Fruit fly (Drosophila melanogaster) whole organism, embryonic: Measurements from ENCODE around the gene org-1.

Experiments
- CG11093 ChIP-seq: fragments of 200-800 bp; sonication (Bioruptor generic); IDR thresholded peaks from 3 replicates; pipeline ENCODE4 v1.3.6; 2022; ENCODE audit warnings: missing biosample characterization, missing genetic modification characterization
- CG11695 ChIP-seq: fragments of 200-800 bp; sonication (Bioruptor generic); IDR thresholded peaks from 3 replicates; pipeline ENCODE4 v1.3.6; 2022; ENCODE audit warnings: missing biosample characterization, missing genetic modification characterization
- CG12155 ChIP-seq: fragments of 200-800 bp; sonication (Bioruptor generic); optimal IDR thresholded peaks from 3 replicates; lab custom pipeline; 2016; ENCODE audit warnings: missing biosample characterization, missing genetic modification characterization
- CG12299 ChIP-seq: fragments of 200-800 bp; sonication (Bioruptor generic); optimal IDR thresholded peaks from 2 replicates; lab custom pipeline; 2018; ENCODE audit warnings: missing biosample characterization, mild to moderate bottlenecking, missing genetic modification characterization
- CG12391 ChIP-seq: fragments of 200-800 bp; sonication (Bioruptor generic); optimal IDR thresholded peaks from 3 replicates; lab custom pipeline; 2018; ENCODE audit warnings: missing biosample characterization, mild to moderate bottlenecking, missing genetic modification characterization, moderate library complexity
- CG15696 ChIP-seq: fragments of 200-800 bp; sonication (Bioruptor generic); optimal IDR thresholded peaks from 2 replicates; lab custom pipeline; 2019; ENCODE audit warnings: missing biosample characterization, mild to moderate bottlenecking, missing genetic modification characterization, moderate library complexity
- CG17328 ChIP-seq: fragments of 200-800 bp; sonication (Bioruptor generic); IDR thresholded peaks from 2 replicates; pipeline ENCODE4 v1.3.6; 2022; ENCODE audit warnings: missing biosample characterization, missing genetic modification characterization
- CG17912 ChIP-seq: fragments of 200-800 bp; sonication (Bioruptor generic); optimal IDR thresholded peaks from 2 replicates; lab custom pipeline; 2018; ENCODE audit warnings: missing biosample characterization, mild to moderate bottlenecking, missing genetic modification characterization
- CG18599 ChIP-seq: fragments of 200-800 bp; sonication (Bioruptor generic); optimal IDR thresholded peaks from 3 replicates; lab custom pipeline; 2017; ENCODE audit warnings: missing biosample characterization, missing genetic modification characterization, mild to moderate bottlenecking, moderate library complexity, missing genetic modification reagents
- CG2116 ChIP-seq: fragments of 200-800 bp; sonication (Bioruptor generic); optimal IDR thresholded peaks from 3 replicates; lab custom pipeline; 2018; ENCODE audit warnings: missing biosample characterization, mild to moderate bottlenecking, missing genetic modification characterization
- CG2889 ChIP-seq: fragments of 200-800 bp; sonication (Bioruptor generic); IDR thresholded peaks from 3 replicates; pipeline ENCODE4 v1.3.6; 2022; ENCODE audit warnings: missing biosample characterization, missing genetic modification characterization
- CG31224 ChIP-seq: fragments of 200-800 bp; sonication (Bioruptor generic); IDR thresholded peaks from 2 replicates; pipeline ENCODE4 v1.3.6; 2022; ENCODE audit warnings: missing biosample characterization, missing genetic modification characterization
- CG34422 ChIP-seq: fragments of 200-800 bp; sonication (Bioruptor generic); IDR thresholded peaks from 3 replicates; pipeline ENCODE4 v1.3.6; 2022; ENCODE audit warnings: missing biosample characterization, missing genetic modification characterization
- CG3838 ChIP-seq: fragments of 200-800 bp; sonication (Bioruptor generic); optimal IDR thresholded peaks from 3 replicates; lab custom pipeline; 2016; ENCODE audit warnings: missing biosample characterization, missing genetic modification characterization
- CG3847 ChIP-seq: fragments of 200-800 bp; sonication (Bioruptor generic); IDR thresholded peaks from 2 replicates; pipeline ENCODE4 v1.3.6; 2022; ENCODE audit warnings: missing biosample characterization, missing genetic modification characterization
- CG4404 ChIP-seq: fragments of 200-800 bp; sonication (Bioruptor generic); IDR thresholded peaks from 2 replicates; pipeline ENCODE4 v1.3.6; 2022; ENCODE audit warnings: missing biosample characterization, missing genetic modification characterization
- CG6791 ChIP-seq: fragments of 200-800 bp; sonication (Bioruptor generic); IDR thresholded peaks from 3 replicates; pipeline ENCODE4 v1.3.6; 2022; ENCODE audit warnings: missing biosample characterization, missing genetic modification characterization; ENCODE audit not compliant: partially characterized antibody
- CG7786 ChIP-seq: fragments of 200-800 bp; sonication (Bioruptor generic); optimal IDR thresholded peaks from 2 replicates; lab custom pipeline; 2016; ENCODE audit warnings: missing biosample characterization, missing genetic modification characterization
- CG7928 ChIP-seq: fragments of 200-800 bp; sonication (Bioruptor generic); optimal IDR thresholded peaks from 2 replicates; lab custom pipeline; 2017; ENCODE audit warnings: missing biosample characterization, mild to moderate bottlenecking, missing genetic modification characterization
- CG9609 ChIP-seq: fragments of 200-800 bp; sonication (Bioruptor generic); optimal IDR thresholded peaks from 3 replicates; lab custom pipeline; 2016; ENCODE audit warnings: missing biosample characterization, missing genetic modification characterization
- CG9932 ChIP-seq: fragments of 200-800 bp; sonication (Bioruptor generic); IDR thresholded peaks from 2 replicates; pipeline ENCODE4 v1.3.6; 2022; ENCODE audit warnings: missing biosample characterization, missing genetic modification characterization
- D19B ChIP-seq: fragments of 200-800 bp; sonication (Bioruptor generic); optimal IDR thresholded peaks from 2 replicates; lab custom pipeline; 2017; ENCODE audit warnings: missing biosample characterization, mild to moderate bottlenecking, missing genetic modification characterization
- Dref ChIP-seq: fragments of 200-800 bp; sonication (Bioruptor generic); IDR thresholded peaks from 2 replicates; pipeline ENCODE4 v1.3.6; 2022; ENCODE audit warnings: missing biosample characterization, missing genetic modification characterization
- Fer1 ChIP-seq: fragments of 200-800 bp; sonication (Bioruptor generic); optimal IDR thresholded peaks from 2 replicates; lab custom pipeline; 2017; ENCODE audit warnings: missing biosample characterization, mild to moderate bottlenecking, missing genetic modification characterization
- Hand ChIP-seq: fragments of 200-800 bp; sonication (Bioruptor generic); optimal IDR thresholded peaks from 2 replicates; lab custom pipeline; 2017; ENCODE audit warnings: mild to moderate bottlenecking, missing biosample characterization, missing genetic modification reagents, missing genetic modification characterization
- Hey ChIP-seq: fragments of 200-800 bp; sonication (Bioruptor generic); optimal IDR thresholded peaks from 3 replicates; lab custom pipeline; 2018; ENCODE audit warnings: missing biosample characterization, mild to moderate bottlenecking, missing genetic modification characterization
- MTF-1 ChIP-seq: fragments of 200-800 bp; sonication (Bioruptor generic); optimal IDR thresholded peaks from 2 replicates; lab custom pipeline; 2018; ENCODE audit warnings: missing biosample characterization, mild to moderate bottlenecking, missing genetic modification characterization, borderline replicate concordance
- Med ChIP-seq: fragments of 200-800 bp; sonication (Bioruptor generic); peaks from one replicate; lab custom pipeline; 2016; ENCODE audit warnings: missing biosample characterization, missing genetic modification characterization, mild to moderate bottlenecking, inconsistent platforms, moderate library complexity
- Rfx ChIP-seq: fragments of 200-800 bp; sonication (Bioruptor generic); IDR thresholded peaks from 2 replicates; pipeline ENCODE4 v1.3.6; 2022; ENCODE audit warnings: missing biosample characterization, missing genetic modification characterization
- TFAM ChIP-seq: fragments of 200-800 bp; sonication (Bioruptor generic); optimal IDR thresholded peaks from 2 replicates; lab custom pipeline; 2017; ENCODE audit warnings: missing biosample characterization, missing genetic modification characterization, inconsistent platforms
- Trl ChIP-seq, 3 experiments: fragments of >200 bp in 2 of 3; fragments of 200-800 bp in 1 of 3; sonication (Bioruptor generic) in 1 of 3; optimal IDR thresholded peaks; 2 replicates in 1 of 3; 3 replicates in 2 of 3; lab custom pipeline; 2016 to 2017; ENCODE audit warnings: missing biosample characterization in 1 of 3, missing genetic modification characterization in 1 of 3
- Xrp1 ChIP-seq: fragments of 200-800 bp; sonication (Bioruptor generic); IDR thresholded peaks from 2 replicates; pipeline ENCODE4 v1.3.6; 2022; ENCODE audit warnings: missing biosample characterization, missing genetic modification characterization
- YL-1 ChIP-seq: fragments of 200-800 bp; sonication (Bioruptor generic); optimal IDR thresholded peaks from 3 replicates; lab custom pipeline; 2017; ENCODE audit warnings: missing biosample characterization, mild to moderate bottlenecking, missing genetic modification characterization
- bsh ChIP-seq, 2 experiments: fragments of 200-800 bp; sonication (Bioruptor generic); optimal IDR thresholded peaks; 2 replicates each; lab custom pipeline; 2017 to 2018; ENCODE audit warnings: mild to moderate bottlenecking in 2 of 2, missing biosample characterization in 2 of 2, missing genetic modification characterization in 2 of 2, moderate library complexity in 1 of 2
- croc ChIP-seq: fragments of 200-800 bp; sonication (Bioruptor generic); conservative IDR thresholded peaks from 3 replicates; pipeline ENCODE4 v1.3.6; 2022; ENCODE audit warnings: missing biosample characterization, missing genetic modification characterization
- da ChIP-seq: fragments of 200-800 bp; sonication (Bioruptor generic); optimal IDR thresholded peaks from 2 replicates; lab custom pipeline; 2016; ENCODE audit warnings: missing biosample characterization, missing genetic modification characterization
- eyg ChIP-seq: fragments of 200-800 bp; sonication (Bioruptor generic); optimal IDR thresholded peaks from 3 replicates; lab custom pipeline; 2016; ENCODE audit warnings: missing biosample characterization, missing genetic modification characterization
- lab ChIP-seq: fragments of 200-800 bp; sonication (Bioruptor generic); optimal IDR thresholded peaks from 3 replicates; lab custom pipeline; 2017; ENCODE audit warnings: missing biosample characterization, missing genetic modification characterization, mild to moderate bottlenecking, moderate library complexity, missing genetic modification reagents
- lola ChIP-seq, 3 experiments: fragments of >200 bp in 2 of 3; fragments of 200-800 bp in 1 of 3; sonication (Bioruptor generic) in 1 of 3; optimal IDR thresholded peaks; 2 replicates each; lab custom pipeline; 2017 to 2019; ENCODE audit warnings: missing biosample characterization in 3 of 3, missing genetic modification characterization in 3 of 3, mild to moderate bottlenecking in 1 of 3, moderate library complexity in 1 of 3
- odd ChIP-seq: fragments of 200-800 bp; sonication (Bioruptor generic); optimal IDR thresholded peaks from 2 replicates; lab custom pipeline; 2017; ENCODE audit warnings: missing biosample characterization, mild to moderate bottlenecking, missing genetic modification characterization
- pan ChIP-seq, 4 experiments: fragments of >200 bp in 3 of 4; fragments of 200-800 bp in 1 of 4; sonication (Bioruptor generic) in 1 of 4; optimal IDR thresholded peaks in 3 of 4; IDR thresholded peaks in 1 of 4; 2 replicates each; pipeline versions ENCODE4 v1.3.6 to Lab custom; 2017 to 2022; ENCODE audit warnings: missing biosample characterization in 2 of 4, missing genetic modification characterization in 2 of 4, mixed read lengths in 1 of 4
- prd ChIP-seq, 3 experiments: fragments of >200 bp in 2 of 3; fragments of 200-800 bp in 1 of 3; sonication (Bioruptor generic) in 1 of 3; optimal IDR thresholded peaks in 2 of 3; IDR thresholded peaks in 1 of 3; 2 replicates in 2 of 3; 3 replicates in 1 of 3; pipeline versions ENCODE4 v1.3.6 to Lab custom; 2017 to 2022; ENCODE audit warnings: missing biosample characterization in 1 of 3, missing genetic modification characterization in 1 of 3
- sc ChIP-seq, 3 experiments: fragments of >200 bp in 2 of 3; fragments of 200-800 bp in 1 of 3; sonication (Bioruptor generic) in 1 of 3; optimal IDR thresholded peaks; 2 replicates in 2 of 3; 3 replicates in 1 of 3; lab custom pipeline; 2017; ENCODE audit warnings: mild to moderate bottlenecking in 1 of 3, missing biosample characterization in 1 of 3, missing genetic modification characterization in 1 of 3, missing genetic modification reagents in 1 of 3
- schlank ChIP-seq: fragments of 200-800 bp; sonication (Bioruptor generic); optimal IDR thresholded peaks from 2 replicates; lab custom pipeline; 2018; ENCODE audit warnings: missing biosample characterization, mild to moderate bottlenecking, missing genetic modification characterization
- stwl ChIP-seq: fragments of 200-800 bp; sonication (Bioruptor generic); optimal IDR thresholded peaks from 3 replicates; lab custom pipeline; 2018; ENCODE audit warnings: missing biosample characterization, mild to moderate bottlenecking, missing genetic modification characterization, moderate library complexity
- sug ChIP-seq: fragments of 200-800 bp; optimal IDR thresholded peaks from 2 replicates; lab custom pipeline; 2019; ENCODE audit warnings: missing biosample characterization, mild to moderate bottlenecking, missing genetic modification characterization, moderate library complexity
- zf30C ChIP-seq: fragments of 200-800 bp; sonication (Bioruptor generic); optimal IDR thresholded peaks from 3 replicates; lab custom pipeline; 2018; ENCODE audit warnings: missing biosample characterization, mild to moderate bottlenecking, missing genetic modification characterization
- zfh1 ChIP-seq: fragments of 200-800 bp; sonication (Bioruptor generic); IDR thresholded peaks from 3 replicates; pipeline ENCODE4 v1.3.6; 2022; ENCODE audit warnings: missing biosample characterization, missing genetic modification characterization

org-1 gene

DNA sequence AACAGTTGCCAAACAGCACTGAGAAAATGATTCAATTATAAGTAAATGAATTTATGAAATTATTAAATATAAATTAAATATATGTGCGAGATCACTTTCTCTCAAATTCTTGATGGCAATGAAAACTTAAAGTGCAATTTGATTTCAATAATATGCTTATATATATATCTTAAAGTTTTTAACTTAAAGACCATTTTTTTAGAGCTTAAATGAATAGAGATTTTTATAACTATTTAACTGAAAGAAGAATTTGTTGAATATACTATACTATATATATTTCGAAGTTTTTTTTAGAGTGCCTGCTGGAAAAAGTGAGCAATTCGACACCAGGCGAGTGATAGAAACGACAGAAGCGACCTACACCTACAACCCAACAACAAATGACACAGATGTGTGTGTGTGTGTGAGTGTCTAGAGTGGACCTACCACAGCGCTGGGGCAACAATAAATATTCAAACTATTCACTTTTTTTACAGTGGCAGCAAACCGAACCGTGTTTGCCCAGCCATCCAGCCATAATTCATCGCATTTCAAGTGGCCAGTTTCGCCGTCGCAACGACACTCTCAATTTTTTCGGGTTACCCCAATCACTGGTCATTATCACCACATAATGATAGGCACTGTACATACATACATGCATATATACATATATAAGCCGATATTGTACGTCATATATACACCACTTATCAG lies 9.8 kb downstream of the org-1 start (continued):
- TF ChIP-seq Fer1 (GFP tag; lab: Kevin White, UChicago) (no peak), CG11093 (GFP tag; lab: Robert Waterston, UW) (no peak), Med (GFP tag; lab: Kevin White, UChicago) (peak; percentile 76), CG11695 (0 out of 3 replicates have a peak, but pooled peaks have one; percentile 57), CG2889 (GFP tag; lab: Robert Waterston, UW) (no peak), Hey (tag; lab: Kevin White, UChicago) (no peak), CG9609 (GFP tag; lab: Kevin White, UChicago) (no peak), sug (peak; percentile 55), CG34422 (GFP tag; lab: Robert Waterston, UW) (no peak; the same call in 2 of the 3 replicates), lola (GFP tag; optimal IDR thresholded peaks at IDR 0.05; lab: Kevin White, UChicago) (peak in 1 of 3 experiments; percentile 83), odd (no peak), CG9932 (GFP tag; lab: Robert Waterston, UW) (peak; percentile 40), eyg (GFP tag; lab: Kevin White, UChicago) (no peak), YL-1 (GFP tag; lab: Kevin White, UChicago) (no peak), Rfx (GFP tag; lab: Robert Waterston, UW) (peak; percentile 60), MTF-1 (GFP tag; lab: Kevin White, UChicago) (no peak), Trl (optimal IDR thresholded peaks at IDR 0.05; lab: Kevin White, UChicago) (no peak), Trl (GFP tag; optimal IDR thresholded peaks at IDR 0.05; lab: Kevin White, UChicago) (no peak), CG2116 (GFP tag; lab: Kevin White, UChicago) (peak; percentile 4), CG18599 (peak; percentile 37), Hand (GFP tag; lab: Kevin White, UChicago) (no peak), bsh (GFP tag; optimal IDR thresholded peaks at IDR 0.05; lab: Kevin White, UChicago) (peak in 1 of 2 experiments; percentile 74), CG6791 (GFP tag; lab: Robert Waterston, UW) (no peak), CG17328 (GFP tag; lab: Robert Waterston, UW) (peak; percentile 64), CG12299 (no peak), CG7928 (GFP tag; lab: Kevin White, UChicago) (no peak), stwl (tag; lab: Kevin White, UChicago) (no peak), da (no peak), CG3847 (GFP tag; lab: Robert Waterston, UW) (0 out of 2 replicates have a peak, but pooled peaks have one; percentile 17), TFAM (no peak), CG31224 (GFP tag; lab: Robert Waterston, UW) (no peak), schlank (tag; lab: Kevin White, UChicago) (no peak), CG17912 (no peak), zf30C (GFP tag; lab: Kevin White, UChicago) (peak; percentile 80)

dm6 chrX:8444279-8444678 lies 10.6 kb downstream of the org-1 start:
- TF ChIP-seq sc (optimal IDR thresholded peaks at IDR 0.05; lab: Kevin White, UChicago) (no peak), sc (GFP tag; optimal IDR thresholded peaks at IDR 0.05; lab: Kevin White, UChicago) (no peak), CG7786 (GFP tag; lab: Kevin White, UChicago) (no peak), CG12155 (GFP tag; lab: Kevin White, UChicago) (no peak), Dref (no peak), zfh1 (peak; percentile 52; the same call in 2 of the 3 replicates), CG3838 (GFP tag; lab: Kevin White, UChicago) (no peak), Xrp1 (GFP tag; lab: Robert Waterston, UW) (peak; percentile 28; the same call in 1 of the 2 replicates), CG12391 (tag; lab: Kevin White, UChicago) (no peak), prd (optimal IDR thresholded peaks at IDR 0.05; lab: Kevin White, UChicago) (no peak), prd (GFP tag; IDR thresholded peaks at IDR 0.05; lab: Robert Waterston, UW) (peak; percentile 63; the same call in 2 of the 3 replicates), lab (GFP tag; lab: Kevin White, UChicago) (no peak), D19B (GFP tag; lab: Kevin White, UChicago) (peak; percentile 37), croc (GFP tag; lab: Robert Waterston, UW) (0 out of 3 replicates have a peak, but pooled peaks have one; percentile 14), CG4404 (peak; percentile 71), pan (optimal IDR thresholded peaks at IDR 0.05; lab: Kevin White, UChicago) (peak in 1 of 2 experiments; percentile 39), pan (GFP tag; optimal IDR thresholded peaks at IDR 0.05 in 1 of 2, IDR thresholded peaks at IDR 0.05 in 1 of 2) (no peak), CG15696 (peak; percentile 70)
